Fruit fly (Drosophila melanogaster) whole organism, embryonic: ENCODE results near the gene Wdfy2.

Experiments
- BtbVII ChIP-seq: fragments of 200-800 bp; sonication (Bioruptor generic); optimal IDR thresholded peaks from 3 replicates; lab custom pipeline; 2017; ENCODE audit warnings: missing biosample characterization, mild to moderate bottlenecking, missing genetic modification characterization
- CG10267 ChIP-seq: fragments of 200-800 bp; sonication (Bioruptor generic); optimal IDR thresholded peaks from 2 replicates; lab custom pipeline; 2018; ENCODE audit warnings: missing biosample characterization, mild to moderate bottlenecking, missing genetic modification characterization, moderate library complexity
- CG12769 ChIP-seq: fragments of 200-800 bp; sonication (Bioruptor generic); optimal IDR thresholded peaks from 2 replicates; lab custom pipeline; 2019; ENCODE audit warnings: missing biosample characterization, mild to moderate bottlenecking, missing genetic modification characterization, moderate library complexity
- CG13296 ChIP-seq: fragments of 200-800 bp; sonication (Bioruptor generic); optimal IDR thresholded peaks from 3 replicates; lab custom pipeline; 2018; ENCODE audit warnings: missing biosample characterization, mild to moderate bottlenecking, missing genetic modification characterization
- CG14710 ChIP-seq: fragments of 200-800 bp; sonication (Bioruptor generic); optimal IDR thresholded peaks from 3 replicates; lab custom pipeline; 2019; ENCODE audit warnings: missing biosample characterization, mild to moderate bottlenecking, missing genetic modification characterization, moderate library complexity
- CG1602 ChIP-seq: fragments of 200-800 bp; sonication (Bioruptor generic); optimal IDR thresholded peaks from 3 replicates; lab custom pipeline; 2016; ENCODE audit warnings: missing biosample characterization, missing genetic modification characterization
- CG16815 ChIP-seq: fragments of 200-800 bp; sonication (Bioruptor generic); optimal IDR thresholded peaks from 3 replicates; lab custom pipeline; 2017; ENCODE audit warnings: missing biosample characterization, mild to moderate bottlenecking, missing genetic modification characterization
- CG17568 ChIP-seq: fragments of 200-800 bp; sonication (Bioruptor generic); optimal IDR thresholded peaks from 2 replicates; lab custom pipeline; 2018; ENCODE audit warnings: missing biosample characterization, mild to moderate bottlenecking, missing genetic modification characterization, moderate library complexity
- CG18619 ChIP-seq: fragments of 200-800 bp; sonication (Bioruptor generic); optimal IDR thresholded peaks from 3 replicates; lab custom pipeline; 2017; ENCODE audit warnings: missing biosample characterization, mild to moderate bottlenecking, missing genetic modification characterization
- CG2116 ChIP-seq: fragments of 200-800 bp; sonication (Bioruptor generic); optimal IDR thresholded peaks from 3 replicates; lab custom pipeline; 2018; ENCODE audit warnings: missing biosample characterization, mild to moderate bottlenecking, missing genetic modification characterization
- CG2875 ChIP-seq: fragments of 200-800 bp; sonication (Bioruptor generic); optimal IDR thresholded peaks from 2 replicates; lab custom pipeline; 2017; ENCODE audit warnings: missing biosample characterization, mild to moderate bottlenecking, missing genetic modification characterization, missing genetic modification reagents
- CG34376 ChIP-seq: fragments of 200-800 bp; sonication (Bioruptor generic); optimal IDR thresholded peaks from 2 replicates; lab custom pipeline; 2018; ENCODE audit warnings: missing biosample characterization, mild to moderate bottlenecking, missing genetic modification characterization
- CG3838 ChIP-seq: fragments of 200-800 bp; sonication (Bioruptor generic); optimal IDR thresholded peaks from 3 replicates; lab custom pipeline; 2016; ENCODE audit warnings: missing biosample characterization, missing genetic modification characterization
- CG4282 ChIP-seq: fragments of 200-800 bp; sonication (Bioruptor generic); optimal IDR thresholded peaks from 2 replicates; lab custom pipeline; 2016; ENCODE audit warnings: missing biosample characterization, missing genetic modification characterization
- CG4707 ChIP-seq: fragments of 200-800 bp; sonication (Bioruptor generic); optimal IDR thresholded peaks from 2 replicates; lab custom pipeline; 2018; ENCODE audit warnings: missing biosample characterization, mild to moderate bottlenecking, missing genetic modification characterization, moderate library complexity
- CG4854 ChIP-seq: fragments of 200-800 bp; sonication (Bioruptor generic); optimal IDR thresholded peaks from 2 replicates; lab custom pipeline; 2016; ENCODE audit warnings: missing biosample characterization, missing genetic modification characterization, inconsistent platforms
- CG5953 ChIP-seq: fragments of 200-800 bp; sonication (Bioruptor generic); IDR thresholded peaks from 2 replicates; pipeline ENCODE4 v1.3.6; 2022; ENCODE audit warnings: missing biosample characterization, missing genetic modification characterization
- CG6254 ChIP-seq: fragments of 200-800 bp; sonication (Bioruptor generic); optimal IDR thresholded peaks from 3 replicates; lab custom pipeline; 2017; ENCODE audit warnings: mild to moderate bottlenecking, missing biosample characterization, missing genetic modification reagents, missing genetic modification characterization
- CG9797 ChIP-seq: fragments of 200-800 bp; sonication (Bioruptor generic); optimal IDR thresholded peaks from 3 replicates; lab custom pipeline; 2018; ENCODE audit warnings: missing biosample characterization, mild to moderate bottlenecking, missing genetic modification characterization
- CHES-1-like ChIP-seq: fragments of 200-800 bp; sonication (Bioruptor generic); optimal IDR thresholded peaks from 2 replicates; lab custom pipeline; 2016; ENCODE audit warnings: missing biosample characterization, missing genetic modification characterization
- Drgx ChIP-seq: fragments of 200-800 bp; sonication (Bioruptor generic); IDR thresholded peaks from 2 replicates; pipeline ENCODE4 v1.3.6; 2022; ENCODE audit warnings: missing biosample characterization, missing genetic modification characterization
- Ets65A ChIP-seq: fragments of 200-800 bp; sonication (Bioruptor generic); peaks from one replicate; lab custom pipeline; 2016; ENCODE audit warnings: missing biosample characterization, missing genetic modification characterization
- H15 ChIP-seq: fragments of 200-800 bp; sonication (Bioruptor generic); IDR thresholded peaks from 3 replicates; pipeline ENCODE4 v1.3.6; 2022; ENCODE audit warnings: missing biosample characterization, missing genetic modification characterization
- Kr ChIP-seq: fragments of 200-800 bp; sonication (Bioruptor generic); optimal IDR thresholded peaks from 2 replicates; lab custom pipeline; 2017; ENCODE audit warnings: missing biosample characterization, mild to moderate bottlenecking, missing genetic modification characterization
- Lpt ChIP-seq: fragments of >200 bp; optimal IDR thresholded peaks from 2 replicates; lab custom pipeline; 2018; ENCODE audit warnings: missing biosample characterization, missing genetic modification characterization
- MBD-R2 ChIP-seq: fragments of 200-800 bp; sonication (Bioruptor generic); IDR thresholded peaks from 2 replicates; pipeline ENCODE4 v1.3.6; 2022; ENCODE audit warnings: missing biosample characterization, missing genetic modification characterization
- Mad ChIP-seq: fragments of 200-800 bp; sonication (Bioruptor generic); optimal IDR thresholded peaks from 2 replicates; lab custom pipeline; 2016; ENCODE audit warnings: missing biosample characterization, missing genetic modification characterization
- Mes4 ChIP-seq: fragments of 200-800 bp; sonication (Bioruptor generic); optimal IDR thresholded peaks from 2 replicates; lab custom pipeline; 2016; ENCODE audit warnings: missing biosample characterization, missing genetic modification characterization
- Neu2 ChIP-seq: fragments of 200-800 bp; sonication (Bioruptor generic); optimal IDR thresholded peaks from 3 replicates; lab custom pipeline; 2016; ENCODE audit warnings: missing biosample characterization, missing genetic modification characterization, borderline replicate concordance
- Optix ChIP-seq: fragments of 200-800 bp; sonication (Bioruptor generic); IDR thresholded peaks from 3 replicates; pipeline ENCODE4 v1.3.6; 2022; ENCODE audit warnings: missing biosample characterization, missing genetic modification characterization
- PHDP ChIP-seq: fragments of 200-800 bp; sonication (Bioruptor generic); optimal IDR thresholded peaks from 3 replicates; lab custom pipeline; 2018; ENCODE audit warnings: missing biosample characterization, mild to moderate bottlenecking, missing genetic modification characterization, moderate library complexity
- Sry-δ ChIP-seq: fragments of 200-800 bp; sonication (Bioruptor generic); optimal IDR thresholded peaks from 2 replicates; lab custom pipeline; 2016; ENCODE audit warnings: missing biosample characterization, missing genetic modification characterization
- Xrp1 ChIP-seq: fragments of 200-800 bp; sonication (Bioruptor generic); IDR thresholded peaks from 2 replicates; pipeline ENCODE4 v1.3.6; 2022; ENCODE audit warnings: missing biosample characterization, missing genetic modification characterization
- abd-A ChIP-seq: fragments of 200-800 bp; sonication (Bioruptor generic); optimal IDR thresholded peaks from 3 replicates; lab custom pipeline; 2019; ENCODE audit warnings: missing biosample characterization, mild to moderate bottlenecking, missing genetic modification characterization, moderate library complexity
- ato ChIP-seq: fragments of 200-800 bp; sonication (Bioruptor generic); IDR thresholded peaks from 2 replicates; pipeline ENCODE4 v1.3.6; 2022; ENCODE audit warnings: missing biosample characterization, missing genetic modification characterization; ENCODE audit not compliant: partially characterized antibody
- bsh ChIP-seq, 2 experiments: fragments of 200-800 bp; sonication (Bioruptor generic); optimal IDR thresholded peaks; 2 replicates each; lab custom pipeline; 2017 to 2018; ENCODE audit warnings: mild to moderate bottlenecking in 2 of 2, missing biosample characterization in 2 of 2, missing genetic modification characterization in 2 of 2, moderate library complexity in 1 of 2
- fd3F ChIP-seq: fragments of 200-800 bp; sonication (Bioruptor generic); optimal IDR thresholded peaks from 2 replicates; lab custom pipeline; 2018; ENCODE audit warnings: missing biosample characterization, mild to moderate bottlenecking, missing genetic modification characterization, moderate library complexity
- gt ChIP-seq: fragments of 200-800 bp; sonication (Bioruptor generic); IDR thresholded peaks from 2 replicates; pipeline ENCODE4 v1.3.6; 2022; ENCODE audit warnings: missing biosample characterization, missing genetic modification characterization
- inv ChIP-seq: fragments of 200-800 bp; sonication (Bioruptor generic); IDR thresholded peaks from 2 replicates; pipeline ENCODE4 v1.3.6; 2022; ENCODE audit warnings: missing biosample characterization, missing genetic modification characterization; ENCODE audit not compliant: partially characterized antibody
- jing ChIP-seq: fragments of 200-800 bp; sonication (Bioruptor generic); optimal IDR thresholded peaks from 2 replicates; lab custom pipeline; 2018; ENCODE audit warnings: missing biosample characterization, mild to moderate bottlenecking, missing genetic modification characterization
- ken ChIP-seq: fragments of 200-800 bp; sonication (Bioruptor generic); IDR thresholded peaks from 3 replicates; pipeline ENCODE4 v1.3.6; 2022; ENCODE audit warnings: missing biosample characterization, missing genetic modification characterization
- luna ChIP-seq: fragments of 200-800 bp; sonication (Bioruptor generic); optimal IDR thresholded peaks from 2 replicates; lab custom pipeline; 2016; ENCODE audit warnings: missing biosample characterization, missing genetic modification characterization
- nmo ChIP-seq: fragments of 200-800 bp; sonication (Bioruptor generic); optimal IDR thresholded peaks from 2 replicates; lab custom pipeline; 2018; ENCODE audit warnings: missing biosample characterization, mild to moderate bottlenecking, missing genetic modification characterization, moderate library complexity
- psq ChIP-seq: fragments of 200-800 bp; sonication (Bioruptor generic); optimal IDR thresholded peaks from 2 replicates; lab custom pipeline; 2017; ENCODE audit warnings: missing biosample characterization, missing genetic modification characterization
- run ChIP-seq: fragments of 200-800 bp; sonication (Bioruptor generic); optimal IDR thresholded peaks from 3 replicates; lab custom pipeline; 2018; ENCODE audit warnings: missing biosample characterization, mild to moderate bottlenecking, missing genetic modification characterization
- salm ChIP-seq: fragments of 200-800 bp; sonication (Bioruptor generic); optimal IDR thresholded peaks from 2 replicates; lab custom pipeline; 2018; ENCODE audit warnings: missing biosample characterization, mild to moderate bottlenecking, missing genetic modification characterization
- tin ChIP-seq: fragments of 200-800 bp; sonication (Bioruptor generic); optimal IDR thresholded peaks from 3 replicates; lab custom pipeline; 2016; ENCODE audit warnings: missing biosample characterization, missing genetic modification characterization
- tll ChIP-seq, 2 experiments: fragments of 200-800 bp in 1 of 2; fragments of >200 bp in 1 of 2; sonication (Bioruptor generic) in 1 of 2; optimal IDR thresholded peaks; 2 replicates each; lab custom pipeline; 2017 to 2019; ENCODE audit warnings: missing biosample characterization in 2 of 2, missing genetic modification characterization in 2 of 2, mild to moderate bottlenecking in 1 of 2, moderate library complexity in 1 of 2
- usp ChIP-seq: fragments of >200 bp; optimal IDR thresholded peaks from 2 replicates; lab custom pipeline; 2017; ENCODE audit warnings: missing biosample characterization, missing genetic modification characterization

Wdfy2 gene

DNA sequence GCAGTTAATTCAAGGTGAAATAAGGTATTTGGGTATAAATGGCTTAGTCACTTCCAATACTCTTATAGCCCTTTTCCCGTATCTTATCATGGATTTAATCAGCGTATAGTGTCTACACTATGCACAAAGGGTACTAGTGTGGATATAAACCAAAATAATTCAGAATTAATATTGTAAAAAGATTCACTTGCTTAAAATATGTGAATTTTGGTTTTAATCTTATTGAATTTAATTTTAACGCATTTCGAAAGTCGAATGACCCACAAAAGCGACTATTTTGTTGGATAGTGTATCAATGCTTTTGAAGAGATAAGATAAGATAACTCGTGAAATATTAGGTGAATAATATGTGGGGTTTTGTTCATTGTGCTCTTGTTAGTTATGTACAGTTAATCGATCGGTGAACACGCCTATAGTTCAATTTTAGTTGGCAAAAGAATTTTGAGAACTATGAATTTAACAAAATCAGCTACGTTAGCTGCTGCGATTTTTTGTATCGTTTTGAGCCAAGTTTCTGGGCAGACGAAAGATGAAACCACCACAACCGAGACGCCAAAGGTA lies 41.1 kb upstream of the Wdfy2 start, which contains the start of gene CG5096 (continued):
- TF ChIP-seq usp (GFP tag; lab: Kevin White, UChicago) = no peak
- peak; percentile 64 for TF ChIP-seq CG4707 (GFP tag; lab: Kevin White, UChicago)
- no peak for TF ChIP-seq CG9797 (GFP tag; lab: Kevin White, UChicago)
- TF ChIP-seq CG17568 (GFP tag; lab: Kevin White, UChicago) = peak; percentile 86
- TF ChIP-seq CG10267 (tag; lab: Kevin White, UChicago) = peak; percentile 80
- peak; percentile 49 for TF ChIP-seq CG2116
- TF ChIP-seq CG3838 (GFP tag; lab: Kevin White, UChicago) = peak; percentile 49
- no peak for TF ChIP-seq tll (GFP tag; optimal IDR thresholded peaks at IDR 0.05; lab: Kevin White, UChicago)
- peak; percentile 88 for TF ChIP-seq nmo
- TF ChIP-seq H15 = peak; percentile 82; the same call in 2 of the 3 replicates
- TF ChIP-seq MBD-R2 (GFP tag; lab: Robert Waterston, UW) = peak; percentile 79; the same call in 1 of the 2 replicates
- peak; percentile 47 for TF ChIP-seq Mad (GFP tag; lab: Kevin White, UChicago)
- no peak for TF ChIP-seq Optix (GFP tag; lab: Robert Waterston, UW)
- TF ChIP-seq CG4282 (GFP tag; lab: Kevin White, UChicago) = peak; percentile 2
- peak; percentile 67 for TF ChIP-seq CG14710
- TF ChIP-seq run (tag; lab: Kevin White, UChicago) = peak; percentile 83
- TF ChIP-seq BtbVII = peak; percentile 90
- TF ChIP-seq jing = peak; percentile 55
- peak; percentile 95 for TF ChIP-seq PHDP (tag; lab: Kevin White, UChicago)
- TF ChIP-seq CG12769 (tag; lab: Kevin White, UChicago) = peak; percentile 95
- peak; percentile 49 for TF ChIP-seq psq
- TF ChIP-seq gt (GFP tag; lab: Robert Waterston, UW) = no peak
- peak; percentile 45; the same call in 1 of the 2 replicates for TF ChIP-seq Drgx (GFP tag; lab: Robert Waterston, UW)
- peak; percentile 38 for TF ChIP-seq Sry-δ
- TF ChIP-seq CG5953 (GFP tag; lab: Robert Waterston, UW) = peak; percentile 82
- TF ChIP-seq ken (GFP tag; lab: Robert Waterston, UW) = peak; percentile 81; the same call in 2 of the 3 replicates
- TF ChIP-seq luna (GFP tag; lab: Kevin White, UChicago) = peak; percentile 45
- peak; percentile 62 for TF ChIP-seq CHES-1-like (GFP tag; lab: Kevin White, UChicago)
- peak; percentile 94 for TF ChIP-seq CG13296 (GFP tag; lab: Kevin White, UChicago)
- TF ChIP-seq Xrp1 = peak; percentile 89
- TF ChIP-seq ato = no peak
- TF ChIP-seq inv (GFP tag; lab: Robert Waterston, UW) = no peak
- TF ChIP-seq Mes4 (GFP tag; lab: Kevin White, UChicago) = peak; percentile 29
- TF ChIP-seq tin (GFP tag; lab: Kevin White, UChicago) = peak; percentile 67
- TF ChIP-seq Lpt (GFP tag; lab: Kevin White, UChicago) = no peak
- TF ChIP-seq CG34376 (GFP tag; lab: Kevin White, UChicago) = peak; percentile 83
- TF ChIP-seq fd3F (GFP tag; lab: Kevin White, UChicago) = peak; percentile 87
- TF ChIP-seq Ets65A (GFP tag; lab: Kevin White, UChicago) = peak; percentile 51
- peak; percentile 60 for TF ChIP-seq CG6254
- peak; percentile 76 for TF ChIP-seq CG1602 (GFP tag; lab: Kevin White, UChicago)
- peak; percentile 59 for TF ChIP-seq CG2875 (GFP tag; lab: Kevin White, UChicago)
- peak in 1 of 2 experiments; percentile 90 for TF ChIP-seq bsh (GFP tag; optimal IDR thresholded peaks at IDR 0.05; lab: Kevin White, UChicago)
- TF ChIP-seq CG16815 = peak; percentile 14
- TF ChIP-seq Kr (GFP tag; lab: Kevin White, UChicago) = no peak
- TF ChIP-seq salm (tag; lab: Kevin White, UChicago) = peak; percentile 87
- TF ChIP-seq Neu2 (GFP tag; lab: Kevin White, UChicago) = no peak
- TF ChIP-seq CG18619 (GFP tag; lab: Kevin White, UChicago) = peak; percentile 83
- TF ChIP-seq abd-A (tag; lab: Kevin White, UChicago) = no peak
- TF ChIP-seq CG4854 (GFP tag; lab: Kevin White, UChicago) = peak; percentile 79
